Worm (Caenorhabditis elegans) whole organism, early embryonic: ENCODE results near the gene K03B8.8.

ENCODE experiments used
- B0310.2 ChIP-seq: sonication (generic microtip); optimal IDR thresholded peaks from 2 replicates; lab custom pipeline; 2016; ENCODE audit warnings: mild to moderate bottlenecking, missing genetic modification characterization, missing compliant biosample characterization
- F13C5.2 ChIP-seq: sonication (generic microtip); optimal IDR thresholded peaks from 2 replicates; lab custom pipeline; 2017; ENCODE audit warnings: mild to moderate bottlenecking, missing genetic modification characterization, inconsistent platforms, missing compliant biosample characterization
- aly-1 ChIP-seq: sonication (generic microtip); optimal IDR thresholded peaks from 2 replicates; lab custom pipeline; 2016; ENCODE audit warnings: missing genetic modification characterization, missing compliant biosample characterization
- ama-1 ChIP-seq: fragments of 150-350 bp; optimal IDR thresholded peaks from 2 replicates; lab custom pipeline; 2014
- ceh-13 ChIP-seq: fragments of 200-800 bp; sonication (Bioruptor generic); optimal IDR thresholded peaks from 2 replicates; lab custom pipeline; 2018; ENCODE audit warnings: mild to moderate bottlenecking, missing genetic modification characterization, missing compliant biosample characterization
- ceh-36 ChIP-seq: sonication (generic microtip); optimal IDR thresholded peaks from 2 replicates; lab custom pipeline; 2016; ENCODE audit warnings: missing genetic modification characterization, inconsistent platforms, missing compliant biosample characterization
- ets-7 ChIP-seq: sonication (generic microtip); optimal IDR thresholded peaks from 2 replicates; lab custom pipeline; 2016; ENCODE audit warnings: missing genotype, missing genetic modification characterization, missing compliant biosample characterization
- flt-1 ChIP-seq: fragments of 200-800 bp; sonication (Bioruptor generic); IDR thresholded peaks from 2 replicates; pipeline ENCODE4 v1.3.6; 2022; ENCODE audit warnings: missing genetic modification characterization, missing compliant biosample characterization
- hmbx-1 ChIP-seq: sonication (generic microtip); optimal IDR thresholded peaks from 2 replicates; lab custom pipeline; 2016; ENCODE audit warnings: mild to moderate bottlenecking, missing genetic modification characterization, missing compliant biosample characterization
- hmg-4 ChIP-seq: fragments of 200-800 bp; sonication (Bioruptor generic); optimal IDR thresholded peaks from 2 replicates; lab custom pipeline; 2018; ENCODE audit warnings: mild to moderate bottlenecking, missing genetic modification characterization, missing compliant biosample characterization
- hnd-1 ChIP-seq: sonication (generic microtip); optimal IDR thresholded peaks from 2 replicates; lab custom pipeline; 2016; ENCODE audit warnings: missing genetic modification characterization, missing compliant biosample characterization
- pes-1 ChIP-seq: fragments of 200-800 bp; sonication (Bioruptor generic); IDR thresholded peaks from 2 replicates; pipeline ENCODE4 v1.3.6; 2022; ENCODE audit warnings: missing genetic modification reagents, missing genetic modification characterization, missing compliant biosample characterization
- scrt-1 ChIP-seq: fragments of 200-800 bp; sonication (Bioruptor generic); IDR thresholded peaks from 2 replicates; pipeline ENCODE4 v1.3.6; 2022; ENCODE audit warnings: missing genetic modification characterization, missing compliant biosample characterization
- sea-1 ChIP-seq: fragments of 200-800 bp; sonication (Bioruptor generic); conservative IDR thresholded peaks from 2 replicates; pipeline ENCODE4 v1.3.6; 2022; ENCODE audit warnings: missing genetic modification characterization, missing compliant biosample characterization
- tbx-11 ChIP-seq: fragments of 200-800 bp; sonication (Bioruptor generic); IDR thresholded peaks from 2 replicates; pipeline ENCODE4 v1.3.6; 2022; ENCODE audit warnings: missing genetic modification characterization, missing compliant biosample characterization
- tbx-37 ChIP-seq: fragments of 200-800 bp; sonication (Bioruptor generic); conservative IDR thresholded peaks from 2 replicates; pipeline ENCODE4 v1.3.6; 2022; ENCODE audit warnings: missing genetic modification reagents, missing genetic modification characterization, missing compliant biosample characterization
- tra-4 ChIP-seq: sonication (generic microtip); optimal IDR thresholded peaks from 2 replicates; lab custom pipeline; 2017; ENCODE audit warnings: missing genetic modification characterization, missing compliant biosample characterization

K03B8.8 gene

DNA sequence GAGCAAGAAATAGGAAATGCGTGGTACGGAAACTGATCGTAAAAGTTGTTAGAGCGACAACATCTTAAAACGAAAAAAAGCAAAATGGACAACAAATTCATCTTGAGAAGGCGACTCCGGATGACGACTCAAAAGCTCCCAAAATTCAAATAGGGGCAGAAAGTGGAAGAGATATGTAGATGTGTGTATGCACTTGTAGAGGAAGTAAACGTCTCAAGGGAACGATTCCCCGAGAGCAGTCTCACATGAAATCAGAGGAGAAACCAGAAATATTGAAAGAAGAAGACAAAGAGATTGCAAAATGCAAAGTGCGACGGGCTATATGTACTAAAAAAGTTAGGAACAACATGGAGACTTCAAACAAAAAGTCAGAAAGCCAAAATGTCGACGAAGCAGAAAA lies 32.7 kb upstream of the K03B8.8 start, which contains the start of gene F57B7.2:
TSS of gene F57B7.2 (minus strand) at position 101 of the 400 bp plus-strand sequence.
- TF ChIP-seq ets-7 (tag; lab: Kevin White, UChicago) (no peak), tbx-37 (GFP tag; lab: Robert Waterston, UW) (no peak), B0310.2 (tag; lab: Kevin White, UChicago) (no peak), ama-1 (lab: Kevin White, UChicago) (no peak), flt-1 (GFP tag; lab: Robert Waterston, UW) (no peak)

DNA sequence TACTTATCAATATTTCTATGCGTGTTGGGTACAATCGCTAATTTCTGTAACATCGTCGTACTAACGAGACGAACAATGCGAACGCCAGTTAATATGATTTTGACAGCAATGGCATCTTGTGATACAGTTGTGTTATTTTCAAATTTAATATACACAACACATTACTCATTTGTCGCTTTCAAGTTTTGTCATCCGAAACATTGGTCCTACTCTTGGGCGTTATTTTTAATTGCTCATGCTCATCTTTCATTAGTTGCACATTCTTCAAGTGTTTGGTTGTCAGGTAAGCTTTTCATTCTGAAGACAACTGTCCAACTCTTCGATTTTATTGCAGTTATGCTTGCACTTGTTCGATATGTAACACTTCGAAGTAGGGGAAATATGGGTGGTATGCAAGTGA lies 28.4 kb upstream of the K03B8.8 start:
- TF ChIP-seq scrt-1 (GFP tag; lab: Robert Waterston, UW), result no peak
- TF ChIP-seq hmg-4, result no peak
- no peak for TF ChIP-seq ceh-36 (tag; lab: Kevin White, UChicago)
- no peak for TF ChIP-seq hmbx-1 (tag; lab: Kevin White, UChicago)
- no peak for TF ChIP-seq F13C5.2
- TF ChIP-seq tra-4 (tag; lab: Kevin White, UChicago), result no peak
- TF ChIP-seq tbx-11 (GFP tag; lab: Robert Waterston, UW), result no peak
- TF ChIP-seq sea-1 (GFP tag; lab: Robert Waterston, UW), result no peak
- no peak for TF ChIP-seq ceh-13
- no peak for TF ChIP-seq hnd-1
- TF ChIP-seq flt-1 (GFP tag; lab: Robert Waterston, UW), result no peak
- no peak for TF ChIP-seq ets-7 (tag; lab: Kevin White, UChicago)
- no peak for TF ChIP-seq B0310.2 (tag; lab: Kevin White, UChicago)
- TF ChIP-seq ama-1 (lab: Kevin White, UChicago), result no peak
- TF ChIP-seq tbx-37 (GFP tag; lab: Robert Waterston, UW), result no peak
- no peak for TF ChIP-seq pes-1 (GFP tag; lab: Robert Waterston, UW)

DNA sequence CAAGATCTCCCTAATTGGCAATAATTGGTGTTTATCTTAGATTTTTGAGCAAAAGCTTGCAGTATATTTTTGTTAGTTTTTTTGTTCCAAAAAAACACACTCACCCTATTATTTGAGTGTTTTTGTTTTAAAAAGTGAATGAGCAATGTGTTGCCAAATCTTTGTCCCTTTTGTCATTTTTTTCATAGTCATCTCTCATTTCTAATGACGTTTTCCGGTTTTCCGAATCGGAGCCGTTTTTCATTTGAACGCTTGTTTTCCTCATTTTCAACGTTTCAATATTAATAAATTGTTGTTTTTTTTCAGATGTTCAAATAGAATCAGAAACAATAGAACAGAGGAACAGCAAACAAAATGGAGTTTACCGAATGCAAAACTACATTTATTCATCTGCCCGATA lies 27.7 kb upstream of the K03B8.8 start, which contains the start of gene dmsr-1:
TSS of gene dmsr-1 (plus strand) at position 301 of the 400 bp plus-strand sequence.
- TF ChIP-seq F13C5.2 (no peak), aly-1 (tag; lab: Kevin White, UChicago) (no peak), ama-1 (lab: Kevin White, UChicago) (no peak)

- TF ChIP-seq scrt-1 (GFP tag; lab: Robert Waterston, UW) (no peak), tbx-11 (GFP tag; lab: Robert Waterston, UW) (no peak), hmg-4 (no peak), B0310.2 (tag; lab: Kevin White, UChicago) (no peak), ets-7 (tag; lab: Kevin White, UChicago) (no peak), hmbx-1 (tag; lab: Kevin White, UChicago) (no peak), sea-1 (GFP tag; lab: Robert Waterston, UW) (no peak), flt-1 (GFP tag; lab: Robert Waterston, UW) (no peak), hnd-1 (no peak), F13C5.2 (no peak), ceh-13 (no peak), ama-1 (lab: Kevin White, UChicago) (no peak), pes-1 (GFP tag; lab: Robert Waterston, UW) (no peak), tbx-37 (GFP tag; lab: Robert Waterston, UW) (no peak), aly-1 (tag; lab: Kevin White, UChicago) (no peak), ceh-36 (tag; lab: Kevin White, UChicago) (no peak)
Measured at ce11 chrV:11436407-11436806, 25.6 kb upstream of the K03B8.8 start.

ce11 chrV:11435242-11435641 lies 24.4 kb upstream of the K03B8.8 start:
- TF ChIP-seq ets-7 (tag; lab: Kevin White, UChicago), result no peak
- TF ChIP-seq tra-4 (tag; lab: Kevin White, UChicago), result no peak
- no peak for TF ChIP-seq tbx-11 (GFP tag; lab: Robert Waterston, UW)
- TF ChIP-seq flt-1 (GFP tag; lab: Robert Waterston, UW), result no peak
- no peak for TF ChIP-seq ceh-13
- TF ChIP-seq hmbx-1 (tag; lab: Kevin White, UChicago), result no peak
- TF ChIP-seq F13C5.2, result no peak
- TF ChIP-seq hmg-4, result no peak
- no peak for TF ChIP-seq ama-1 (lab: Kevin White, UChicago)
- no peak for TF ChIP-seq B0310.2 (tag; lab: Kevin White, UChicago)
- no peak for TF ChIP-seq hnd-1
- no peak for TF ChIP-seq aly-1 (tag; lab: Kevin White, UChicago)
- no peak for TF ChIP-seq pes-1 (GFP tag; lab: Robert Waterston, UW)
- no peak for TF ChIP-seq sea-1 (GFP tag; lab: Robert Waterston, UW)
- no peak for TF ChIP-seq tbx-37 (GFP tag; lab: Robert Waterston, UW)
- TF ChIP-seq scrt-1 (GFP tag; lab: Robert Waterston, UW), result no peak
- TF ChIP-seq ceh-36 (tag; lab: Kevin White, UChicago), result no peak

DNA sequence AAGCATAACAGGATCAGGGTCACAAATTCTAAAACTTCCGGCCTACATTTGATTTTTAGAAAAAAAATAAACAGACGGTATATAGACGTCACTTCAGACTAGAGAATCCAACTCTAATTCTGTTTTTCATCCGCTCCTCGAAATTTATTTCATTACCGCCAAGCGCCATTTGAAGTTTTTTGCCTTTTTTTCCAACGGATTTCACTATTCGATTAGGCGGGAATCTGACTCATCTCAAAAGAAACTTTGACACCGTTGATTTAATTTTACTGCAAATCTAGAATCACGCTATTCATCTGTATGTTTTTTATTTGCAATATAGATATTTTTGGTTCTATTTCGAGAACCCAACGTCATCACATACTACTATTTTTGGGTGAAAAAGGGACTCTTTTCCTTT lies 20.0 kb upstream of the K03B8.8 start:
- no peak for TF ChIP-seq tbx-37 (GFP tag; lab: Robert Waterston, UW)

ce11 chrV:11428728-11429127 lies 17.9 kb upstream of the K03B8.8 start:
- no peak for TF ChIP-seq ceh-13
- TF ChIP-seq ceh-36 (tag; lab: Kevin White, UChicago), result no peak
- no peak for TF ChIP-seq ama-1 (lab: Kevin White, UChicago)
- TF ChIP-seq hmg-4, result no peak
- TF ChIP-seq ets-7 (tag; lab: Kevin White, UChicago), result no peak
- TF ChIP-seq flt-1 (GFP tag; lab: Robert Waterston, UW), result no peak
- TF ChIP-seq tbx-11 (GFP tag; lab: Robert Waterston, UW), result no peak
- TF ChIP-seq tbx-37 (GFP tag; lab: Robert Waterston, UW), result no peak
- TF ChIP-seq B0310.2 (tag; lab: Kevin White, UChicago), result no peak
- TF ChIP-seq F13C5.2, result no peak
- TF ChIP-seq hmbx-1 (tag; lab: Kevin White, UChicago), result no peak
- no peak for TF ChIP-seq scrt-1 (GFP tag; lab: Robert Waterston, UW)
- no peak for TF ChIP-seq hnd-1
- no peak for TF ChIP-seq tra-4 (tag; lab: Kevin White, UChicago)
- no peak for TF ChIP-seq aly-1 (tag; lab: Kevin White, UChicago)
- no peak for TF ChIP-seq sea-1 (GFP tag; lab: Robert Waterston, UW)
- no peak for TF ChIP-seq pes-1 (GFP tag; lab: Robert Waterston, UW)
